Fruit fly (Drosophila melanogaster): ENCODE measurements around the gene CG9458.

DNA sequence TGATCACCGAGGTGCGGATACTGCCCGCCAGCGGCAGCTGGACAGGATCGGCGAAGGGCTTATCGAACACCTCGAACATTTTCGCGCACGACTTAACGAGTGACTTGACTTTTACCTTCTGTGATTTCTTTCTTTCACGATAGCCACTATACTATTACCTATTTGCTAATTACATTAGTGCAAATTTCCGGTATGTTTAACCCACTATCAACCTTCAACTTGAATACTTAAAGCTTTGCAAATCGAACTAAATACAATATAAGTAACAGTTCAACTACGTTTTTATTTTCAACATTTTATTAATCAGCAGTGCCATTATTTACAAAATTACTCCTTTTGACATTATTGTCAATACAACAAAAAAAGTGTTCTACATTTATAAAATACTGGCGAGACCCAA, 2.8 kb downstream of the CG9458 start, which contains the start of gene CG16904:
- no peak for TF ChIP-seq Sin3A (optimal IDR thresholded peaks at IDR 0.05)
- no peak for TF ChIP-seq Myc (optimal IDR thresholded peaks at IDR 0.05)
- TF ChIP-seq insv (optimal IDR thresholded peaks at IDR 0.05) = no peak

Measured in Kc167 (cell line).